Fruit fly (Drosophila melanogaster): Measurements from ENCODE around the gene klu.
A peak's percentile ranks its signal among the peaks of the same experiment; 100 is the strongest.

Gene klu

DNA sequence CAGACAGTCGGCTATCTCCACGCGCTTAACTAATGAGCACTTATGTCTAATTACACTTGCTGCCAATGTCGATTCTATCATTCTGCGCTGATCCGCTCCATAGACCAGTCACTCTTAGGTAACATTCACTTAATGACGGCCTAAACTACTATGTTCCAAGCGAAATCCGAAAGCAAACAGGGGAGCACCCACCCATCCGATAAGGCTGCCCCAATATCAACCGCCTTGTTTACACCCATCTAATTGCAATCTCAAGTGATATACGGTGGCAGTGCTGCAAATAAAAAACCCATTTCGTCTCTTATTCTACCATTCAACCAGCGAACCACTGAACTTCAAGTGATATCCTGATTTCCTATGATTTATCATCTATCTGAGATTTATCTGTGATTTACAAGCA is 40.4 kb upstream of the klu start:
- TF ChIP-seq Hr4 (GFP tag; optimal IDR thresholded peaks at IDR 0.05) (no peak), CG9139 (GFP tag; optimal IDR thresholded peaks at IDR 0.05) (no peak), fkh (GFP tag; optimal IDR thresholded peaks at IDR 0.05) (peak; percentile 79), CG32006 (GFP tag; optimal IDR thresholded peaks at IDR 0.05) (no peak)

DNA sequence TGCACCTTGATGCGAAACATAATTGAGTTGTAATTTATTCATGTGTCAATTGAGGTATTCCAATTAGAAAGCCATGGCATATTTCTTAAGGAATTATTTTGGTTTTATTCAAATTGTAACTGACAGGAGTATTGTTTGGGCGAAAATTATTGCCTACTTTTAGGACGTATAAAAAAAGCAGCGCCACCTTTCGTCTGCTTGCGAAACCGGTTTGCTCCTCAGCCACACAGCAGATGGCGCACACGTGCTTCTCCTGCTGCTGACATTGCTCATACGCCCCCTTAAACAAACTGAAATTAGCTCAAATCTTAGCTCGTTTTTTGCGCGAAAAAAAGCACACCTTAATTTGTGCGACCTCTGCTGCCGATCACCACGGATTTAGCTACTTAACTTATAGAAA is 38.9 kb upstream of the klu start:
- TF ChIP-seq CG10631 (GFP tag; optimal IDR thresholded peaks at IDR 0.05) (no peak), Sox15 (GFP tag; optimal IDR thresholded peaks at IDR 0.05) (peak; percentile 2), Ets21C (GFP tag; optimal IDR thresholded peaks at IDR 0.05) (peak; percentile 32), fd59A (GFP tag; optimal IDR thresholded peaks at IDR 0.05) (no peak), salr (GFP tag; optimal IDR thresholded peaks at IDR 0.05) (peak in 1 of 2 experiments; percentile 55), CG6808 (GFP tag; optimal IDR thresholded peaks at IDR 0.05) (no peak), CG31627 (GFP tag; optimal IDR thresholded peaks at IDR 0.05) (peak; percentile 81), CG7368 (GFP tag; optimal IDR thresholded peaks at IDR 0.05) (peak; percentile 31), svp (GFP tag) (no peak), OdsH (GFP tag; optimal IDR thresholded peaks at IDR 0.05) (peak; percentile 50), Blimp-1 (GFP tag; optimal IDR thresholded peaks at IDR 0.05) (no peak), fd85E (GFP tag; optimal IDR thresholded peaks at IDR 0.05) (no peak), CG9139 (GFP tag; optimal IDR thresholded peaks at IDR 0.05) (no peak), lz (GFP tag; optimal IDR thresholded peaks at IDR 0.05) (peak; percentile 75), Hr39 (GFP tag; optimal IDR thresholded peaks at IDR 0.05) (peak; percentile 76), Eip78C (GFP tag) (peak; percentile 81), CG3032 (tag; optimal IDR thresholded peaks at IDR 0.05) (peak; percentile 38), Eip75B (GFP tag; optimal IDR thresholded peaks at IDR 0.05) (peak; percentile 64), CG6276 (GFP tag; optimal IDR thresholded peaks at IDR 0.05) (no peak), pdm3 (GFP tag; optimal IDR thresholded peaks at IDR 0.05) (peak; percentile 69), CG3919 (GFP tag; optimal IDR thresholded peaks at IDR 0.05) (peak; percentile 71), fkh (GFP tag; optimal IDR thresholded peaks at IDR 0.05) (peak; percentile 16), CG6854 (GFP tag; optimal IDR thresholded peaks at IDR 0.05) (peak; percentile 53), CG11902 (GFP tag; optimal IDR thresholded peaks at IDR 0.05) (peak; percentile 49), Gug (GFP tag; IDR thresholded peaks at IDR 0.05) (no peak), CG11762 (GFP tag; optimal IDR thresholded peaks at IDR 0.05; ENCODE audit: insufficient read depth) (peak; percentile 20), CG6163 (GFP tag; IDR thresholded peaks at IDR 0.05) (no peak), Hr4 (GFP tag; optimal IDR thresholded peaks at IDR 0.05) (peak; percentile 31), Smox (GFP tag; optimal IDR thresholded peaks at IDR 0.05) (peak; percentile 37), Met (GFP tag; optimal IDR thresholded peaks at IDR 0.05) (peak; percentile 67), CG8119 (GFP tag; IDR thresholded peaks at IDR 0.05) (no peak), dac (GFP tag; optimal IDR thresholded peaks at IDR 0.05) (no peak), esn (GFP tag; optimal IDR thresholded peaks at IDR 0.05) (peak; percentile 75), Sox102F (GFP tag; optimal IDR thresholded peaks at IDR 0.05) (peak; percentile 45), Lpt (GFP tag; optimal IDR thresholded peaks at IDR 0.05) (no peak), CG11294 (GFP tag; IDR thresholded peaks at IDR 0.05) (no peak; the same call in 1 of the 2 replicates), CG15336 (GFP tag; IDR thresholded peaks at IDR 0.05) (no peak), Hr38 (GFP tag; optimal IDR thresholded peaks at IDR 0.05) (no peak), net (GFP tag; optimal IDR thresholded peaks at IDR 0.05) (peak; percentile 46), dsx (GFP tag; optimal IDR thresholded peaks at IDR 0.05; ENCODE audit: poor library complexity, severe bottlenecking) (no peak), Eip93F (GFP tag; optimal IDR thresholded peaks at IDR 0.05) (no peak), acj6 (GFP tag; optimal IDR thresholded peaks at IDR 0.05) (peak; percentile 59), spab (GFP tag; optimal IDR thresholded peaks at IDR 0.05) (no peak), topi (GFP tag; optimal IDR thresholded peaks at IDR 0.05) (peak; percentile 70), ss (GFP tag; optimal IDR thresholded peaks at IDR 0.05) (no peak), CG34406 (GFP tag; optimal IDR thresholded peaks at IDR 0.05) (peak; percentile 55), CG32006 (GFP tag; optimal IDR thresholded peaks at IDR 0.05) (peak; percentile 30), eg (GFP tag; IDR thresholded peaks at IDR 0.05) (peak; percentile 62), CG1621 (tag; optimal IDR thresholded peaks at IDR 0.05) (no peak), Sox14 (GFP tag; optimal IDR thresholded peaks at IDR 0.05) (peak; percentile 60)
